Worm (Caenorhabditis elegans) whole organism, midembryonic: Measurements from ENCODE around the gene F54F2.7.

ENCODE experiments used
- T22C8.4 ChIP-seq: fragments of 200-800 bp; sonication (Bioruptor generic); IDR thresholded peaks from 2 replicates; pipeline ENCODE4 v1.3.6; 2022; ENCODE audit warnings: missing genetic modification characterization, missing compliant biosample characterization
- flt-1 ChIP-seq: fragments of 200-800 bp; sonication (Bioruptor generic); IDR thresholded peaks from 2 replicates; pipeline ENCODE4 v1.3.6; 2022; ENCODE audit warnings: missing genetic modification characterization, missing compliant biosample characterization
- klf-2 ChIP-seq: fragments of 200-800 bp; sonication (Bioruptor generic); conservative IDR thresholded peaks from 2 replicates; pipeline ENCODE4 v1.3.6; 2022; ENCODE audit warnings: missing genetic modification reagents, missing genetic modification characterization, missing compliant biosample characterization
- med-1 ChIP-seq: sonication (generic microtip); optimal IDR thresholded peaks from 2 replicates; lab custom pipeline; 2017; ENCODE audit warnings: missing genetic modification characterization, mild to moderate bottlenecking, missing compliant biosample characterization, antibody characterized with exemption, missing genetic modification reagents; ENCODE audit not compliant: insufficient read depth
- ref-1 ChIP-seq: fragments of 200-800 bp; sonication (Bioruptor generic); conservative IDR thresholded peaks from 2 replicates; pipeline ENCODE4 v1.3.6; 2022; ENCODE audit warnings: missing genetic modification reagents, missing genetic modification characterization, missing compliant biosample characterization
- tab-1 ChIP-seq: fragments of 200-800 bp; sonication (Bioruptor generic); IDR thresholded peaks from 2 replicates; pipeline ENCODE4 v1.3.6; 2022; ENCODE audit warnings: missing genetic modification characterization, missing compliant biosample characterization
- ztf-23 ChIP-seq: fragments of 200-800 bp; sonication (Bioruptor generic); IDR thresholded peaks from 2 replicates; pipeline ENCODE4 v1.3.6; 2022; ENCODE audit warnings: missing genetic modification reagents, missing genetic modification characterization, missing compliant biosample characterization
- ztf-29 ChIP-seq: fragments of 200-800 bp; sonication (Bioruptor generic); IDR thresholded peaks from 2 replicates; pipeline ENCODE4 v1.3.6; 2022; ENCODE audit warnings: missing genetic modification reagents, missing genetic modification characterization, missing compliant biosample characterization

DNA sequence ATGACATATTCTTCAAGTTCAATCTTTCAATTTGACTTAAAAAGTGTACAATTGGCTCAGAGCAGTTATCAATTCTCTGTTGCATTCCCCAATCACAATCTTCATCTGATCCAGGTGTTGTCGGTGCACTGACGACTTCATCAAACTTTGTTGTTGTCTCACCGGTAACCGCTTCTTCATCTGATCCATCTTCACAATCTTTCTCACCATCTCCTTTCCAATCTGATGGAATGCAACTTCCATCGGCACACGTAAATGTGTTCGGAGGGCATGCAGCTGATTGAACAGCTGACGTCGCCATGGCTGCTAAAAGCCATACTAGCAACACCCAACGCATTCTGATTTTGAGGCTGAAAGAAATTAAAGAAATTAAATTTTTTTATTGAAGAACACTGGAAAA is 30.9 kb upstream of the F54F2.7 start, which contains the start of gene F44E2.4:
- no peak for TF ChIP-seq klf-2 (GFP tag; lab: Robert Waterston, UW)
- no peak for TF ChIP-seq flt-1
- no peak for TF ChIP-seq T22C8.4 (GFP tag; lab: Robert Waterston, UW)
- no peak for TF ChIP-seq ztf-29 (GFP tag; lab: Robert Waterston, UW)
- no peak for TF ChIP-seq ref-1
- TF ChIP-seq med-1 (GFP tag; lab: Kevin White, UChicago), result no peak
- TF ChIP-seq tab-1 (GFP tag; lab: Robert Waterston, UW), result no peak
- TF ChIP-seq ztf-23 (GFP tag; lab: Robert Waterston, UW), result no peak
